Worm (Caenorhabditis elegans) whole organism, L4 larva: ENCODE data around the gene C28H8.5.

Experiments
- R02D3.7 ChIP-seq: fragments of 150-350 bp; sonication (generic microtip); optimal IDR thresholded peaks from 3 replicates; lab custom pipeline; 2014; ENCODE audit warnings: missing biosample characterization, missing genetic modification characterization
- T26A8.4 ChIP-seq: fragments of 200-800 bp; sonication (Bioruptor generic); IDR thresholded peaks from 2 replicates; pipeline ENCODE4 v1.3.6; 2022; ENCODE audit warnings: missing genetic modification characterization, missing compliant biosample characterization
- Y48G9A.11 ChIP-seq: fragments of 200-800 bp; sonication (Bioruptor generic); IDR thresholded peaks from 2 replicates; pipeline ENCODE4 v1.3.6; 2022; ENCODE audit warnings: missing genetic modification reagents, missing genetic modification characterization, missing compliant biosample characterization
- Y75B8A.6 ChIP-seq: fragments of 200-800 bp; sonication (Bioruptor generic); IDR thresholded peaks from 2 replicates; pipeline ENCODE4 v1.3.6; 2022; ENCODE audit warnings: missing genetic modification reagents, missing genetic modification characterization, missing compliant biosample characterization
- aha-1 ChIP-seq: fragments of 150-350 bp; peaks from one replicate; lab custom pipeline; 2014; ENCODE audit warnings: missing biosample characterization, missing genetic modification characterization
- ceh-32 ChIP-seq: sonication (generic microtip); optimal IDR thresholded peaks from 2 replicates; lab custom pipeline; 2016; ENCODE audit warnings: mild to moderate bottlenecking, missing genetic modification characterization, missing compliant biosample characterization; ENCODE audit not compliant: poor library complexity
- ceh-82 ChIP-seq: sonication (generic microtip); optimal IDR thresholded peaks from 2 replicates; lab custom pipeline; 2017; ENCODE audit warnings: missing biosample characterization, missing genetic modification characterization
- daf-12 ChIP-seq: fragments of 150-350 bp; optimal IDR thresholded peaks from 2 replicates; lab custom pipeline; 2014; ENCODE audit warnings: missing biosample characterization, missing genetic modification reagents, missing genetic modification characterization
- daf-16 ChIP-seq, 3 experiments: sonication (generic microtip); optimal IDR thresholded peaks; 2 replicates each; lab custom pipeline; 2016 to 2017; ENCODE audit warnings: missing genetic modification characterization in 3 of 3, missing genetic modification reagents in 3 of 3, mild to moderate bottlenecking in 2 of 3, missing compliant biosample characterization in 2 of 3, missing biosample characterization in 1 of 3, moderate library complexity in 1 of 3
- dmd-6 ChIP-seq: fragments of 200-800 bp; sonication (Bioruptor generic); IDR thresholded peaks from 2 replicates; pipeline ENCODE4 v1.3.6; 2022; ENCODE audit warnings: missing genetic modification reagents, missing genetic modification characterization, missing compliant biosample characterization
- dpl-1 ChIP-seq: fragments of 150-350 bp; optimal IDR thresholded peaks from 2 replicates; lab custom pipeline; 2014; ENCODE audit warnings: missing biosample characterization, missing genetic modification reagents, missing genetic modification characterization
- dve-1 ChIP-seq: sonication (generic microtip); optimal IDR thresholded peaks from 2 replicates; lab custom pipeline; 2017; ENCODE audit warnings: antibody characterized with exemption, mild to moderate bottlenecking, missing genetic modification characterization, missing compliant biosample characterization; ENCODE audit not compliant: insufficient read depth
- fkh-10 ChIP-seq: fragments of 150-350 bp; optimal IDR thresholded peaks from 2 replicates; lab custom pipeline; 2014; ENCODE audit warnings: missing biosample characterization, missing genetic modification reagents, missing genetic modification characterization
- hif-1 ChIP-seq, 2 experiments: sonication (generic microtip); optimal IDR thresholded peaks; 2 replicates each; lab custom pipeline; 2016 to 2017; ENCODE audit warnings: missing compliant biosample characterization in 2 of 2, missing genetic modification characterization in 2 of 2, missing genetic modification reagents in 2 of 2, missing genotype in 2 of 2, mild to moderate bottlenecking in 1 of 2
- hlh-11 ChIP-seq: fragments of 200-800 bp; sonication (Bioruptor generic); optimal IDR thresholded peaks from 2 replicates; lab custom pipeline; 2018; ENCODE audit warnings: mild to moderate bottlenecking, missing genetic modification characterization, missing compliant biosample characterization
- hlh-30 ChIP-seq: sonication (generic microtip); optimal IDR thresholded peaks from 2 replicates; lab custom pipeline; 2017; ENCODE audit warnings: antibody characterized with exemption, mild to moderate bottlenecking, missing genetic modification characterization, missing compliant biosample characterization; ENCODE audit not compliant: insufficient read depth
- hmg-1.1 ChIP-seq: fragments of 200-800 bp; sonication (Bioruptor generic); IDR thresholded peaks from 2 replicates; pipeline ENCODE4 v1.3.6; 2022; ENCODE audit warnings: missing genetic modification reagents, missing genetic modification characterization, missing compliant biosample characterization
- lin-1 ChIP-seq: fragments of 200-800 bp; sonication (Bioruptor generic); IDR thresholded peaks from 2 replicates; pipeline ENCODE4 v1.3.6; 2022; ENCODE audit warnings: missing genetic modification reagents, missing genetic modification characterization, missing compliant biosample characterization
- lin-13 ChIP-seq: fragments of 150-350 bp; optimal IDR thresholded peaks from 2 replicates; lab custom pipeline; 2014; ENCODE audit warnings: missing biosample characterization, missing genetic modification reagents, missing genetic modification characterization
- lin-38 ChIP-seq: fragments of 200-800 bp; sonication (Bioruptor generic); IDR thresholded peaks from 2 replicates; pipeline ENCODE4 v1.3.6; 2022; ENCODE audit warnings: missing genetic modification reagents, missing genetic modification characterization, missing compliant biosample characterization
- lin-39 ChIP-seq: fragments of 150-350 bp; optimal IDR thresholded peaks from 2 replicates; lab custom pipeline; 2014; ENCODE audit warnings: missing biosample characterization, missing genetic modification reagents, missing genetic modification characterization
- lsy-2 ChIP-seq, 2 experiments: fragments of 150-350 bp in 1 of 2; sonication (generic microtip) in 1 of 2; optimal IDR thresholded peaks; 2 replicates each; lab custom pipeline; 2014 to 2017; ENCODE audit warnings: missing biosample characterization in 2 of 2, missing genetic modification characterization in 2 of 2
- madf-5 ChIP-seq, 2 experiments: fragments of 200-800 bp; sonication (Bioruptor generic); IDR thresholded peaks; 2 replicates each; pipeline ENCODE4 v1.3.6; 2022; ENCODE audit warnings: missing compliant biosample characterization in 2 of 2, missing genetic modification characterization in 2 of 2
- mdl-1 ChIP-seq, 2 experiments: fragments of 150-350 bp in 1 of 2; sonication (generic microtip) in 1 of 2; optimal IDR thresholded peaks; 2 replicates each; lab custom pipeline; 2014 to 2017; ENCODE audit warnings: missing biosample characterization in 2 of 2, missing genetic modification characterization in 2 of 2
- mep-1 ChIP-seq: fragments of 150-350 bp; sonication (generic microtip); optimal IDR thresholded peaks from 3 replicates; lab custom pipeline; 2014; ENCODE audit warnings: missing biosample characterization, missing genetic modification characterization
- mes-2 ChIP-seq: sonication (generic microtip); optimal IDR thresholded peaks from 2 replicates; lab custom pipeline; 2016; ENCODE audit warnings: missing genotype, mild to moderate bottlenecking, missing genetic modification characterization, missing compliant biosample characterization; ENCODE audit not compliant: poor library complexity, severe bottlenecking
- nhr-11 ChIP-seq: fragments of 150-350 bp; optimal IDR thresholded peaks from 2 replicates; lab custom pipeline; 2014; ENCODE audit warnings: missing biosample characterization, missing genetic modification characterization
- nhr-25 ChIP-seq: sonication (generic microtip); optimal IDR thresholded peaks from 2 replicates; lab custom pipeline; 2017; ENCODE audit warnings: missing genetic modification characterization, mild to moderate bottlenecking, missing compliant biosample characterization, antibody characterized with exemption, moderate library complexity, borderline replicate concordance; ENCODE audit not compliant: insufficient read depth
- nhr-28 ChIP-seq: fragments of 150-350 bp; optimal IDR thresholded peaks from 2 replicates; lab custom pipeline; 2014; ENCODE audit warnings: missing biosample characterization, missing genetic modification characterization
- nhr-6 ChIP-seq: fragments of 150-350 bp; optimal IDR thresholded peaks from 2 replicates; lab custom pipeline; 2014; ENCODE audit warnings: missing biosample characterization, missing genetic modification characterization
- nhr-76 ChIP-seq: fragments of 150-350 bp; optimal IDR thresholded peaks from 2 replicates; lab custom pipeline; 2014; ENCODE audit warnings: missing biosample characterization, missing genetic modification characterization
- nhr-77 ChIP-seq: fragments of 150-350 bp; optimal IDR thresholded peaks from 2 replicates; lab custom pipeline; 2014; ENCODE audit warnings: missing biosample characterization, missing genetic modification characterization
- pha-4 ChIP-seq, 2 experiments: fragments of 150-350 bp in 1 of 2; fragments of 200-800 bp in 1 of 2; sonication (Bioruptor generic) in 1 of 2; IDR thresholded peaks in 1 of 2; optimal IDR thresholded peaks in 1 of 2; 2 replicates each; pipeline versions ENCODE4 v1.3.6 to Lab custom; 2014 to 2022; ENCODE audit warnings: missing genetic modification characterization in 2 of 2, missing genetic modification reagents in 2 of 2, missing biosample characterization in 1 of 2, missing compliant biosample characterization in 1 of 2
- pqm-1 ChIP-seq: sonication (generic microtip); optimal IDR thresholded peaks from 2 replicates; lab custom pipeline; 2017; ENCODE audit warnings: missing biosample characterization, missing genetic modification characterization
- rbr-2 ChIP-seq: sonication (generic microtip); optimal IDR thresholded peaks from 2 replicates; lab custom pipeline; 2016; ENCODE audit warnings: missing genotype, missing genetic modification characterization, missing compliant biosample characterization
- skn-1 ChIP-seq: fragments of 150-350 bp; optimal IDR thresholded peaks from 2 replicates; lab custom pipeline; 2014; ENCODE audit warnings: missing biosample characterization, missing genetic modification characterization
- snpc-1.2 ChIP-seq: fragments of 200-800 bp; sonication (Bioruptor generic); IDR thresholded peaks from 2 replicates; pipeline ENCODE4 v1.3.6; 2022; ENCODE audit warnings: missing genetic modification reagents, missing genetic modification characterization, missing compliant biosample characterization
- spr-1 ChIP-seq: sonication (generic microtip); optimal IDR thresholded peaks from 2 replicates; lab custom pipeline; 2016; ENCODE audit warnings: mild to moderate bottlenecking, missing genetic modification characterization, missing compliant biosample characterization
- unc-130 ChIP-seq: sonication (generic microtip); optimal IDR thresholded peaks from 2 replicates; lab custom pipeline; 2016; ENCODE audit warnings: missing genetic modification reagents, missing genetic modification characterization, missing compliant biosample characterization
- zip-11 ChIP-seq: fragments of 200-800 bp; sonication (Bioruptor generic); IDR thresholded peaks from 2 replicates; pipeline ENCODE4 v1.3.6; 2022; ENCODE audit warnings: missing genetic modification characterization, missing compliant biosample characterization
- ztf-7 ChIP-seq: fragments of 150-350 bp; optimal IDR thresholded peaks from 2 replicates; lab custom pipeline; 2014; ENCODE audit warnings: missing biosample characterization, missing genetic modification characterization

Gene C28H8.5

ce11 chrIII:5853240-5853639 is 30.9 kb upstream of the C28H8.5 start, which contains the start of gene ddx-23 (continued):
- TF ChIP-seq snpc-1.2 (peak; percentile 27; the same call in 1 of the 2 replicates), madf-5 (GFP tag; IDR thresholded peaks at IDR 0.05; lab: Robert Waterston, UW) (no peak; a peak in 1 of 4 replicates), lin-13 (GFP tag; lab: Kevin White, UChicago) (peak; percentile 7)

ce11 chrIII:5855637-5856179 is 28.4 kb upstream of the C28H8.5 start, which contains the start of the genes cct-6 and alh-9:
Gene cct-6, minus strand, starts transcription at chrIII:5855687.
Gene alh-9, plus strand, starts transcription at chrIII:5856018.
- TF ChIP-seq mep-1 (peak; percentile 87), daf-12 (no peak), spr-1 (tag; lab: Kevin White, UChicago) (peak; percentile 9), lsy-2 (tag; optimal IDR thresholded peaks at IDR 0.05; lab: Kevin White, UChicago) (peak in 1 of 2 experiments; percentile 94), lin-39 (tag; lab: Kevin White, UChicago) (no peak), dpl-1 (peak; percentile 96), nhr-77 (tag; lab: Kevin White, UChicago) (peak; percentile 66), hlh-30 (tag; lab: Kevin White, UChicago) (peak; percentile 58), Y48G9A.11 (no peak), Y75B8A.6 (GFP tag; lab: Robert Waterston, UW) (no peak), ceh-32 (tag; lab: Kevin White, UChicago) (no peak), hlh-11 (peak; percentile 61), dmd-6 (peak; percentile 35; the same call in 1 of the 2 replicates), lin-13 (GFP tag; lab: Kevin White, UChicago) (peak; percentile 80), skn-1 (tag; lab: Kevin White, UChicago) (no peak), T26A8.4 (GFP tag; lab: Robert Waterston, UW) (0 out of 2 replicates have a peak, but pooled peaks have one; percentile 53), lin-38 (GFP tag; lab: Robert Waterston, UW) (peak; percentile 62), hif-1 (tag; optimal IDR thresholded peaks at IDR 0.05; lab: Kevin White, UChicago) (peak in 1 of 2 experiments; percentile 59), mdl-1 (tag; optimal IDR thresholded peaks at IDR 0.05; lab: Kevin White, UChicago) (peak in 1 of 2 experiments; percentile 26), nhr-76 (no peak), fkh-10 (GFP tag; lab: Kevin White, UChicago) (no peak), nhr-25 (tag; lab: Kevin White, UChicago) (peak; percentile 42), unc-130 (GFP tag; lab: Kevin White, UChicago) (peak; percentile 40), aha-1 (tag; lab: Kevin White, UChicago) (peak; percentile 75), hmg-1.1 (GFP tag; lab: Robert Waterston, UW) (peak; percentile 58; the same call in 1 of the 2 replicates), ztf-7 (tag; lab: Kevin White, UChicago) (peak; percentile 71), R02D3.7 (tag; lab: Kevin White, UChicago) (peak; percentile 74), mes-2 (peak; percentile 92), zip-11 (GFP tag; lab: Robert Waterston, UW) (no peak), dve-1 (tag; lab: Kevin White, UChicago) (peak; percentile 79), pha-4 (GFP tag; IDR thresholded peaks at IDR 0.05; lab: Robert Waterston, UW) (peak; percentile 14; the same call in 1 of the 2 replicates), pha-4 (tag; optimal IDR thresholded peaks at IDR 0.05; lab: Kevin White, UChicago) (peak; percentile 93), pqm-1 (tag; lab: Kevin White, UChicago) (peak; percentile 2), nhr-6 (tag; lab: Kevin White, UChicago) (peak; percentile 81), nhr-28 (tag; lab: Kevin White, UChicago) (peak; percentile 49), ceh-82 (tag; lab: Kevin White, UChicago) (no peak), nhr-11 (tag; lab: Kevin White, UChicago) (peak; percentile 48), rbr-2 (peak; percentile 62), lin-1 (GFP tag; lab: Robert Waterston, UW) (no peak), daf-16 (GFP tag; optimal IDR thresholded peaks at IDR 0.05; lab: Kevin White, UChicago) (peak in 1 of 2 experiments; percentile 17), daf-16 (tag; optimal IDR thresholded peaks at IDR 0.05; lab: Kevin White, UChicago) (peak; percentile 65)
